Worm (Caenorhabditis elegans) whole organism, L4 larva: ENCODE measurements around the gene T05A12.3.

ENCODE experiments used
- F26F4.8 ChIP-seq: fragments of 200-800 bp; sonication (Bioruptor generic); conservative IDR thresholded peaks from 2 replicates; pipeline ENCODE4 v1.3.6; 2022; ENCODE audit warnings: missing genetic modification characterization, missing compliant biosample characterization
- T20F7.1 ChIP-seq: fragments of 200-800 bp; sonication (Bioruptor generic); optimal IDR thresholded peaks from 2 replicates; lab custom pipeline; 2018; ENCODE audit warnings: mild to moderate bottlenecking, missing genetic modification characterization, missing compliant biosample characterization
- Y105C5A.15 ChIP-seq: fragments of 200-800 bp; sonication (Bioruptor generic); IDR thresholded peaks from 2 replicates; pipeline ENCODE4 v1.3.6; 2022; ENCODE audit warnings: missing genetic modification characterization, missing compliant biosample characterization
- Y48G9A.11 ChIP-seq: fragments of 200-800 bp; sonication (Bioruptor generic); IDR thresholded peaks from 2 replicates; pipeline ENCODE4 v1.3.6; 2022; ENCODE audit warnings: missing genetic modification reagents, missing genetic modification characterization, missing compliant biosample characterization
- ZK337.2 ChIP-seq: fragments of 200-800 bp; sonication (Bioruptor generic); IDR thresholded peaks from 2 replicates; pipeline ENCODE4 v1.3.6; 2022; ENCODE audit warnings: missing genetic modification reagents, missing genetic modification characterization, missing compliant biosample characterization
- aha-1 ChIP-seq: fragments of 150-350 bp; peaks from one replicate; lab custom pipeline; 2014; ENCODE audit warnings: missing biosample characterization, missing genetic modification characterization
- aly-2 ChIP-seq: sonication (generic microtip); optimal IDR thresholded peaks from 2 replicates; lab custom pipeline; 2018; ENCODE audit warnings: missing biosample characterization, missing genetic modification characterization
- ceh-20 ChIP-seq: fragments of 200-800 bp; sonication (Bioruptor generic); IDR thresholded peaks from 2 replicates; pipeline ENCODE4 v1.3.6; 2022; ENCODE audit warnings: missing genetic modification reagents, missing genetic modification characterization, missing compliant biosample characterization
- ceh-28 ChIP-seq: fragments of 150-350 bp; optimal IDR thresholded peaks from 2 replicates; lab custom pipeline; 2014; ENCODE audit warnings: missing biosample characterization, missing genetic modification reagents, missing genetic modification characterization
- ces-1 ChIP-seq: fragments of 150-350 bp; sonication (generic microtip); optimal IDR thresholded peaks from 4 replicates; lab custom pipeline; 2014; ENCODE audit warnings: missing biosample characterization, missing genetic modification reagents, missing genetic modification characterization
- dmd-8 ChIP-seq: fragments of 200-800 bp; sonication (Bioruptor generic); IDR thresholded peaks from 2 replicates; pipeline ENCODE4 v1.3.6; 2022; ENCODE audit warnings: missing genetic modification characterization, missing compliant biosample characterization
- dpl-1 ChIP-seq: fragments of 150-350 bp; optimal IDR thresholded peaks from 2 replicates; lab custom pipeline; 2014; ENCODE audit warnings: missing biosample characterization, missing genetic modification reagents, missing genetic modification characterization
- dve-1 ChIP-seq: sonication (generic microtip); optimal IDR thresholded peaks from 2 replicates; lab custom pipeline; 2017; ENCODE audit warnings: antibody characterized with exemption, mild to moderate bottlenecking, missing genetic modification characterization, missing compliant biosample characterization; ENCODE audit not compliant: insufficient read depth
- fkh-10 ChIP-seq: fragments of 150-350 bp; optimal IDR thresholded peaks from 2 replicates; lab custom pipeline; 2014; ENCODE audit warnings: missing biosample characterization, missing genetic modification reagents, missing genetic modification characterization
- fos-1 ChIP-seq: fragments of 150-350 bp; optimal IDR thresholded peaks from 2 replicates; lab custom pipeline; 2014; ENCODE audit warnings: missing biosample characterization, missing genetic modification characterization
- gei-8 ChIP-seq: fragments of 200-800 bp; sonication (Bioruptor generic); optimal IDR thresholded peaks from 2 replicates; lab custom pipeline; 2018; ENCODE audit warnings: mild to moderate bottlenecking, missing genetic modification characterization, missing compliant biosample characterization
- hlh-11 ChIP-seq: fragments of 200-800 bp; sonication (Bioruptor generic); optimal IDR thresholded peaks from 2 replicates; lab custom pipeline; 2018; ENCODE audit warnings: mild to moderate bottlenecking, missing genetic modification characterization, missing compliant biosample characterization
- hlh-30 ChIP-seq: sonication (generic microtip); optimal IDR thresholded peaks from 2 replicates; lab custom pipeline; 2017; ENCODE audit warnings: antibody characterized with exemption, mild to moderate bottlenecking, missing genetic modification characterization, missing compliant biosample characterization; ENCODE audit not compliant: insufficient read depth
- lin-13 ChIP-seq: fragments of 150-350 bp; optimal IDR thresholded peaks from 2 replicates; lab custom pipeline; 2014; ENCODE audit warnings: missing biosample characterization, missing genetic modification reagents, missing genetic modification characterization
- mep-1 ChIP-seq: fragments of 150-350 bp; sonication (generic microtip); optimal IDR thresholded peaks from 3 replicates; lab custom pipeline; 2014; ENCODE audit warnings: missing biosample characterization, missing genetic modification characterization
- mes-2 ChIP-seq: sonication (generic microtip); optimal IDR thresholded peaks from 2 replicates; lab custom pipeline; 2016; ENCODE audit warnings: missing genotype, mild to moderate bottlenecking, missing genetic modification characterization, missing compliant biosample characterization; ENCODE audit not compliant: poor library complexity, severe bottlenecking
- mxl-3 ChIP-seq: fragments of 200-800 bp; sonication (Bioruptor generic); optimal IDR thresholded peaks from 2 replicates; lab custom pipeline; 2018; ENCODE audit warnings: mild to moderate bottlenecking, missing genetic modification characterization, missing compliant biosample characterization
- nhr-11 ChIP-seq: fragments of 150-350 bp; optimal IDR thresholded peaks from 2 replicates; lab custom pipeline; 2014; ENCODE audit warnings: missing biosample characterization, missing genetic modification characterization
- nhr-28 ChIP-seq: fragments of 150-350 bp; optimal IDR thresholded peaks from 2 replicates; lab custom pipeline; 2014; ENCODE audit warnings: missing biosample characterization, missing genetic modification characterization
- php-3 ChIP-seq: fragments of 200-800 bp; sonication (Bioruptor generic); IDR thresholded peaks from 2 replicates; pipeline ENCODE4 v1.3.6; 2022; ENCODE audit warnings: missing genetic modification reagents, missing genetic modification characterization, missing compliant biosample characterization
- saeg-2 ChIP-seq: fragments of 200-800 bp; sonication (Bioruptor generic); IDR thresholded peaks from 2 replicates; pipeline ENCODE4 v1.3.6; 2022; ENCODE audit warnings: missing genetic modification reagents, missing genetic modification characterization, missing compliant biosample characterization
- zfp-3 ChIP-seq: fragments of 200-800 bp; sonication (Bioruptor generic); conservative IDR thresholded peaks from 2 replicates; pipeline ENCODE4 v1.3.6; 2022; ENCODE audit warnings: missing genetic modification reagents, missing genetic modification characterization, missing compliant biosample characterization

The T05A12.3 gene

DNA sequence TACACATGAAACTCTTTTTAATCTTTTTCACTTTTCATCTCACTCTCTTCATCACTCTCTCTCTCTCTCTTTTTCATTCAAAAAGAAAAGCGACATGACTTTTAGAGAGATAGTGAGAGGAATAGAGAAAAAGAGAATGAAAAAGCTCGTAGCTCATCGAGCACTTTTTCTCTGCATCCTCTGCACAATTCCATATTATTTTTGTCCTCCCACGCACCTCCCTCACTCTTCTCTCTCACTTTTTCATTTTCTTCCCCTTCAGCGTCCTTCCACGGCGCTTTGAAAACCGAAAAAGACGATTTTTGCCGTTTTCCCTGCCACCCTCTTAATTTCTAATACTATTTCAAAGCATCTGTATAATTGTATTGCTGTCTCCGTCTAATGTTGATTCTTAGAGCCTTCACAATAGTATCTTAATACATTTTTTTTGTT, 48.3 kb downstream of the T05A12.3 start (continued):
- TF ChIP-seq mxl-3 (GFP tag; lab: Kevin White, UChicago) (no peak), Y105C5A.15 (GFP tag; lab: Robert Waterston, UW) (no peak), aly-2 (tag; lab: Kevin White, UChicago) (no peak), dve-1 (peak; percentile 93), dpl-1 (peak; percentile 28), lin-13 (no peak), ceh-28 (tag; lab: Kevin White, UChicago) (no peak), dmd-8 (GFP tag; lab: Robert Waterston, UW) (no peak), mes-2 (tag; lab: Kevin White, UChicago) (peak; percentile 1)

DNA sequence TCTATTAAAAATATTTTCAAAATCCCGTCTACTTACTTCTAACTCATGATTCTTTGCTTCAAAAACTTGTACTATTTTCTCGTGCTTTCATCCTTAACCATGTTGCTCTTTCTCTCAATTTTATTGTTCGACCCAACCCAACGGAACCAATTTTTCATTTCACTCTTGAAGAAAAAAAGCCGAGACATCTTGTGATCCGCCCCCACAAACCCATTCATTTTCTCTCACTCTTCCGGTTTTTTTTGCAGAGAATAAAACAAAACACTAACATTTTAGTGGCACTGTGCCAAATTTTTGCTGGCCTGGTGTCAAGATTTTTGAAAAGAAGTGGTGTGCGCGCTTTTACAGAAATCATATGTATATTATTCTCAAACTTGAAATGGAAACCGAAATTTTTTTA, 50.7 kb downstream of the T05A12.3 start:
- peak; percentile 92 for TF ChIP-seq aha-1
- no peak for TF ChIP-seq ces-1 (GFP tag; lab: Kevin White, UChicago)
- peak; percentile 35 for TF ChIP-seq hlh-30 (tag; lab: Kevin White, UChicago)
- 0 out of 2 replicates have a peak, but pooled peaks have one; percentile 43 for TF ChIP-seq ceh-20 (GFP tag; lab: Robert Waterston, UW)

DNA sequence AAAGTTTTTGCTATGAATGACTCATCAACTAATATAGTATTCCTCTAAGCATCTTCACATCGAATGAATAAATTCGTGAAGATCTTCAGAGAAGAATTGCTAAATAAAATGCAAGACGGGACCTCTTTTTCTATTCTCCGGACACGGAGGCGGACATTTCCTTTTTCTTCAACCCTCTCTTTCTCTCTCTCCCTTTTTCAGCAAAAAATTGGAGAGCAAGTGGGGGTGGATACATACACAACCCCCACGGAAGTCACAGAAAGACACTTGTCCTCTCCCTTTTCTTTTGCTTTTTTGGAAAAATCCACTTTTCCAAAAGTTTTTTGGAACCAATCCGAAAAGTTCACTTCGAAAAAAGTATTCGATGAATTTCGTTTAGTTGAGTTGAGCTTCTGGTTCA, 52.7 kb downstream of the T05A12.3 start:
- TF ChIP-seq Y48G9A.11: no peak
- no peak for TF ChIP-seq nhr-11 (tag; lab: Kevin White, UChicago)
- TF ChIP-seq php-3: no peak
- no peak for TF ChIP-seq gei-8 (GFP tag; lab: Kevin White, UChicago)
- TF ChIP-seq ZK337.2 (GFP tag; lab: Robert Waterston, UW): peak; percentile 62; the same call in 1 of the 2 replicates
- no peak for TF ChIP-seq saeg-2 (GFP tag; lab: Robert Waterston, UW)
- no peak for TF ChIP-seq T20F7.1 (GFP tag; lab: Kevin White, UChicago)
- TF ChIP-seq fos-1 (tag; lab: Kevin White, UChicago): no peak
- no peak for TF ChIP-seq F26F4.8 (GFP tag; lab: Robert Waterston, UW)
- TF ChIP-seq fkh-10 (GFP tag; lab: Kevin White, UChicago): peak; percentile 86
- no peak for TF ChIP-seq zfp-3 (GFP tag; lab: Robert Waterston, UW)
- TF ChIP-seq, all 104 proteins: peak for 2

- TF ChIP-seq nhr-28 (tag; lab: Kevin White, UChicago) (peak; percentile 20), hlh-11 (tag; lab: Kevin White, UChicago) (peak; percentile 33), php-3 (0 out of 2 replicates have a peak, but pooled peaks have one; percentile 33), ceh-20 (GFP tag; lab: Robert Waterston, UW) (peak; percentile 61; the same call in 1 of the 2 replicates), mep-1 (tag; lab: Kevin White, UChicago) (no peak)
Observed at ce11 chrIV:6833617-6834016, 53.8 kb downstream of the T05A12.3 start.
